Fruit fly (Drosophila melanogaster) whole organism, embryonic: Measurements from ENCODE around the gene CG8837.
A peak's percentile ranks its signal among the peaks of the same experiment; 100 is the strongest.

Source experiments
- Ada2b ChIP-seq: fragments of 200-800 bp; sonication (Bioruptor generic); IDR thresholded peaks from 2 replicates; pipeline ENCODE4 v1.3.6; 2022; ENCODE audit warnings: missing biosample characterization, missing genetic modification characterization
- Antp ChIP-seq: fragments of 200-800 bp; sonication (Bioruptor generic); optimal IDR thresholded peaks from 3 replicates; lab custom pipeline; 2016; ENCODE audit warnings: missing biosample characterization, missing genetic modification characterization
- CG10462 ChIP-seq: fragments of 200-800 bp; sonication (Bioruptor generic); optimal IDR thresholded peaks from 2 replicates; lab custom pipeline; 2016; ENCODE audit warnings: missing biosample characterization, missing genetic modification characterization
- CG10543 ChIP-seq: fragments of 200-800 bp; sonication (Bioruptor generic); optimal IDR thresholded peaks from 3 replicates; lab custom pipeline; 2017; ENCODE audit warnings: missing biosample characterization, mild to moderate bottlenecking, missing genetic modification characterization, moderate library complexity
- CG10959 ChIP-seq: fragments of 200-800 bp; sonication (Bioruptor generic); IDR thresholded peaks from 2 replicates; pipeline ENCODE4 v1.3.6; 2022; ENCODE audit warnings: missing biosample characterization, missing genetic modification characterization
- CG12155 ChIP-seq: fragments of 200-800 bp; sonication (Bioruptor generic); optimal IDR thresholded peaks from 3 replicates; lab custom pipeline; 2016; ENCODE audit warnings: missing biosample characterization, missing genetic modification characterization
- CG13624 ChIP-seq: fragments of 200-800 bp; sonication (Bioruptor generic); optimal IDR thresholded peaks from 2 replicates; lab custom pipeline; 2016; ENCODE audit warnings: missing biosample characterization, missing genetic modification characterization
- CG16779 ChIP-seq: fragments of 200-800 bp; sonication (Bioruptor generic); IDR thresholded peaks from 2 replicates; pipeline ENCODE4 v1.3.6; 2022; ENCODE audit warnings: missing biosample characterization, missing genetic modification characterization
- CG2116 ChIP-seq: fragments of 200-800 bp; sonication (Bioruptor generic); optimal IDR thresholded peaks from 3 replicates; lab custom pipeline; 2018; ENCODE audit warnings: missing biosample characterization, mild to moderate bottlenecking, missing genetic modification characterization
- CG2199 ChIP-seq: fragments of 200-800 bp; sonication (Bioruptor generic); IDR thresholded peaks from 3 replicates; pipeline ENCODE4 v1.3.6; 2022; ENCODE audit warnings: missing biosample characterization, missing genetic modification characterization
- CG32532 ChIP-seq: fragments of 200-800 bp; sonication (Bioruptor generic); IDR thresholded peaks from 2 replicates; pipeline ENCODE4 v1.3.6; 2022; ENCODE audit warnings: missing biosample characterization, missing genetic modification characterization
- CG3281 ChIP-seq: fragments of 200-800 bp; sonication (Bioruptor generic); optimal IDR thresholded peaks from 3 replicates; lab custom pipeline; 2017; ENCODE audit warnings: missing biosample characterization, mild to moderate bottlenecking, missing genetic modification characterization
- CG34376 ChIP-seq: fragments of 200-800 bp; sonication (Bioruptor generic); optimal IDR thresholded peaks from 2 replicates; lab custom pipeline; 2018; ENCODE audit warnings: missing biosample characterization, mild to moderate bottlenecking, missing genetic modification characterization
- CG34422 ChIP-seq: fragments of 200-800 bp; sonication (Bioruptor generic); IDR thresholded peaks from 3 replicates; pipeline ENCODE4 v1.3.6; 2022; ENCODE audit warnings: missing biosample characterization, missing genetic modification characterization
- CG3847 ChIP-seq: fragments of 200-800 bp; sonication (Bioruptor generic); IDR thresholded peaks from 2 replicates; pipeline ENCODE4 v1.3.6; 2022; ENCODE audit warnings: missing biosample characterization, missing genetic modification characterization
- CG6689 ChIP-seq: fragments of 200-800 bp; sonication (Bioruptor generic); IDR thresholded peaks from 2 replicates; pipeline ENCODE4 v1.3.6; 2022; ENCODE audit warnings: missing biosample characterization, missing genetic modification characterization
- CG7839 ChIP-seq: fragments of 200-800 bp; sonication (Bioruptor generic); optimal IDR thresholded peaks from 3 replicates; lab custom pipeline; 2018; ENCODE audit warnings: missing biosample characterization, mild to moderate bottlenecking, missing genetic modification characterization, moderate library complexity
- CG8359 ChIP-seq: fragments of 200-800 bp; sonication (Bioruptor generic); optimal IDR thresholded peaks from 2 replicates; lab custom pipeline; 2017; ENCODE audit warnings: missing biosample characterization, mild to moderate bottlenecking, missing genetic modification characterization, borderline replicate concordance
- CG8478 ChIP-seq: fragments of >200 bp; optimal IDR thresholded peaks from 2 replicates; lab custom pipeline; 2018
- CHES-1-like ChIP-seq: fragments of 200-800 bp; sonication (Bioruptor generic); optimal IDR thresholded peaks from 2 replicates; lab custom pipeline; 2016; ENCODE audit warnings: missing biosample characterization, missing genetic modification characterization
- Deaf1 ChIP-seq: fragments of 200-800 bp; optimal IDR thresholded peaks from 3 replicates; lab custom pipeline; 2019; ENCODE audit warnings: missing biosample characterization, mild to moderate bottlenecking, missing genetic modification characterization, moderate library complexity
- Dfd ChIP-seq, 2 experiments: fragments of >200 bp; optimal IDR thresholded peaks; 2 replicates each; lab custom pipeline; 2017; ENCODE audit warnings: missing biosample characterization in 2 of 2, missing genetic modification characterization in 2 of 2
- Dip2 ChIP-seq: fragments of 200-800 bp; sonication (Bioruptor generic); IDR thresholded peaks from 2 replicates; pipeline ENCODE4 v1.3.6; 2022; ENCODE audit warnings: missing biosample characterization, missing genetic modification characterization
- Dp ChIP-seq: fragments of 200-800 bp; sonication (Bioruptor generic); optimal IDR thresholded peaks from 2 replicates; lab custom pipeline; 2018; ENCODE audit warnings: missing biosample characterization, mild to moderate bottlenecking, missing genetic modification characterization, moderate library complexity
- ERR ChIP-seq: fragments of 200-800 bp; sonication (Bioruptor generic); optimal IDR thresholded peaks from 2 replicates; lab custom pipeline; 2016; ENCODE audit warnings: missing biosample characterization, missing genetic modification characterization
- Hsf ChIP-seq: fragments of 200-800 bp; sonication (Bioruptor generic); optimal IDR thresholded peaks from 3 replicates; lab custom pipeline; 2016; ENCODE audit warnings: missing biosample characterization, missing genetic modification characterization
- Lhr ChIP-seq: fragments of 200-800 bp; sonication (Bioruptor generic); optimal IDR thresholded peaks from 3 replicates; lab custom pipeline; 2017; ENCODE audit warnings: mild to moderate bottlenecking, missing biosample characterization, missing genetic modification reagents, missing genetic modification characterization
- NC2α ChIP-seq: fragments of 200-800 bp; sonication (Bioruptor generic); optimal IDR thresholded peaks from 2 replicates; lab custom pipeline; 2016; ENCODE audit warnings: missing biosample characterization, missing genetic modification characterization
- NfI ChIP-seq: fragments of 200-800 bp; sonication (Bioruptor generic); optimal IDR thresholded peaks from 3 replicates; lab custom pipeline; 2018; ENCODE audit warnings: missing biosample characterization, mild to moderate bottlenecking, missing genetic modification characterization, moderate library complexity
- Rx ChIP-seq: fragments of 200-800 bp; sonication (Bioruptor generic); IDR thresholded peaks from 2 replicates; pipeline ENCODE4 v1.3.6; 2022; ENCODE audit warnings: missing biosample characterization, missing genetic modification characterization
- Sox100B ChIP-seq: fragments of 200-800 bp; sonication (Bioruptor generic); optimal IDR thresholded peaks from 3 replicates; lab custom pipeline; 2018; ENCODE audit warnings: missing biosample characterization, mild to moderate bottlenecking, missing genetic modification characterization
- caup ChIP-seq: fragments of 200-800 bp; sonication (Bioruptor generic); optimal IDR thresholded peaks from 3 replicates; lab custom pipeline; 2017; ENCODE audit warnings: missing biosample characterization, mild to moderate bottlenecking, missing genetic modification characterization, moderate library complexity; ENCODE audit not compliant: severe bottlenecking
- dmrt99B ChIP-seq: fragments of 200-800 bp; sonication (Bioruptor generic); optimal IDR thresholded peaks from 2 replicates; lab custom pipeline; 2018; ENCODE audit warnings: missing biosample characterization, mild to moderate bottlenecking, missing genetic modification characterization, moderate library complexity
- grn ChIP-seq: fragments of 200-800 bp; sonication (Bioruptor generic); optimal IDR thresholded peaks from 3 replicates; lab custom pipeline; 2017; ENCODE audit warnings: missing biosample characterization, missing genetic modification characterization
- hkb ChIP-seq, 2 experiments: fragments of 200-800 bp in 1 of 2; fragments of >200 bp in 1 of 2; sonication (Bioruptor generic) in 1 of 2; IDR thresholded peaks in 1 of 2; optimal IDR thresholded peaks in 1 of 2; 2 replicates each; pipeline versions ENCODE4 v1.3.6 to Lab custom; 2017 to 2022; ENCODE audit warnings: missing biosample characterization in 1 of 2, missing genetic modification characterization in 1 of 2
- hth ChIP-seq: fragments of >200 bp; optimal IDR thresholded peaks from 2 replicates; lab custom pipeline; 2017; ENCODE audit warnings: inconsistent platforms
- ind ChIP-seq: fragments of 200-800 bp; sonication (Bioruptor generic); optimal IDR thresholded peaks from 3 replicates; lab custom pipeline; 2016; ENCODE audit warnings: missing biosample characterization, missing genetic modification characterization
- lola ChIP-seq, 3 experiments: fragments of >200 bp in 2 of 3; fragments of 200-800 bp in 1 of 3; sonication (Bioruptor generic) in 1 of 3; optimal IDR thresholded peaks; 2 replicates each; lab custom pipeline; 2017 to 2019; ENCODE audit warnings: missing biosample characterization in 3 of 3, missing genetic modification characterization in 3 of 3, mild to moderate bottlenecking in 1 of 3, moderate library complexity in 1 of 3
- pan ChIP-seq, 4 experiments: fragments of >200 bp in 3 of 4; fragments of 200-800 bp in 1 of 4; sonication (Bioruptor generic) in 1 of 4; optimal IDR thresholded peaks in 3 of 4; IDR thresholded peaks in 1 of 4; 2 replicates each; pipeline versions ENCODE4 v1.3.6 to Lab custom; 2017 to 2022; ENCODE audit warnings: missing biosample characterization in 2 of 4, missing genetic modification characterization in 2 of 4, mixed read lengths in 1 of 4
- pnt ChIP-seq: fragments of 200-800 bp; sonication (Bioruptor generic); optimal IDR thresholded peaks from 3 replicates; lab custom pipeline; 2016; ENCODE audit warnings: missing biosample characterization, missing genetic modification characterization
- psq ChIP-seq: fragments of 200-800 bp; sonication (Bioruptor generic); optimal IDR thresholded peaks from 2 replicates; lab custom pipeline; 2017; ENCODE audit warnings: missing biosample characterization, missing genetic modification characterization
- row ChIP-seq: fragments of 200-800 bp; sonication (Bioruptor generic); IDR thresholded peaks from 3 replicates; pipeline ENCODE4 v1.3.6; 2022; ENCODE audit warnings: missing biosample characterization, missing genetic modification characterization
- run ChIP-seq: fragments of 200-800 bp; sonication (Bioruptor generic); optimal IDR thresholded peaks from 3 replicates; lab custom pipeline; 2018; ENCODE audit warnings: missing biosample characterization, mild to moderate bottlenecking, missing genetic modification characterization
- scrt ChIP-seq: fragments of 200-800 bp; sonication (Bioruptor generic); optimal IDR thresholded peaks from 2 replicates; lab custom pipeline; 2018; ENCODE audit warnings: missing biosample characterization, mild to moderate bottlenecking, missing genetic modification characterization, moderate library complexity
- sim ChIP-seq: fragments of 200-800 bp; sonication (Bioruptor generic); IDR thresholded peaks from 2 replicates; pipeline ENCODE4 v1.3.6; 2022; ENCODE audit warnings: missing biosample characterization, missing genetic modification characterization
- so ChIP-seq: fragments of 200-800 bp; sonication (Bioruptor generic); IDR thresholded peaks from 3 replicates; pipeline ENCODE4 v1.3.6; 2022; ENCODE audit warnings: missing biosample characterization, missing genetic modification characterization
- tgo ChIP-seq: fragments of 200-800 bp; sonication (Bioruptor generic); IDR thresholded peaks from 3 replicates; pipeline ENCODE4 v1.3.6; 2022; ENCODE audit warnings: missing biosample characterization, missing genetic modification characterization
- unpg ChIP-seq: fragments of 200-800 bp; sonication (Bioruptor generic); optimal IDR thresholded peaks from 3 replicates; lab custom pipeline; 2018; ENCODE audit warnings: missing biosample characterization, mild to moderate bottlenecking, missing genetic modification characterization, moderate library complexity
- zen ChIP-seq: fragments of 200-800 bp; sonication (Bioruptor generic); optimal IDR thresholded peaks from 3 replicates; lab custom pipeline; 2018; ENCODE audit warnings: missing biosample characterization, mild to moderate bottlenecking, missing genetic modification characterization, moderate library complexity

Gene CG8837

DNA sequence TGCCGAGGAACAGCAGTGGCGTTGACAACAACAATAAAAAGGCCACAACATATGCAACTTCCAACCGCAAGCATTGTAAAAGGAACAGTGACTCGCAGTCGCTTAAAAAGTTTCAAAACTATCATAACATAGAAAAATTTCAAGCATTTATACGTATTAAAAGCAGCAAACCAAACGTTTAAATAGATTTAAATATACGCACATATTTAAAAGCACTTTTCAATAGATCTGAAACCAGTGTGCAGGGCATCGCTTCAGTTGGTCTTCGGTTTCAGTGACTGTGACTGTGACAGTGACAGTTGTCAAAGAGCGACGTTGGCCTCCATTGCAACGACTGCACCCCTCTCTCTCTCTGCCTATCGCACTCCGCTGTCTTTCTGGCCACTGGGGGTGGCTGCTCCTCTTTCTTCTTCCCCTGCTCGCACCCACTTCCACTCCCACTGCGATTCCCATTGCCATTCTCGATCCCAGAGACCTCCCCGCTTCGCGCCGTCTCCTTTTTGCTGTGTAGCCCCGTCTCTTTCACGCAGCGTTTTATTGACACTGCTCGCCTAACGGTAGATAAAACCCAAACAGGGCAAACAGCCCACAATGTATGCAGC is 28.2 kb downstream of the CG8837 start (continued):
- TF ChIP-seq scrt (GFP tag; lab: Kevin White, UChicago) (peak; percentile 53), CG7839 (tag; lab: Kevin White, UChicago) (peak; percentile 81), Hsf (GFP tag; lab: Kevin White, UChicago) (peak; percentile 51), CG12155 (GFP tag; lab: Kevin White, UChicago) (no peak), CG2199 (peak; percentile 79; the same call in 2 of the 3 replicates), lola (GFP tag; optimal IDR thresholded peaks at IDR 0.05; lab: Kevin White, UChicago) (peak in 1 of 3 experiments; percentile 48), Dip2 (GFP tag; lab: Robert Waterston, UW) (no peak), Antp (peak; percentile 62), CG32532 (GFP tag; lab: Robert Waterston, UW) (peak; percentile 40), CG6689 (GFP tag; lab: Robert Waterston, UW) (peak; percentile 92), CG8359 (peak; percentile 72), pan (optimal IDR thresholded peaks at IDR 0.05; lab: Kevin White, UChicago) (no peak), pan (GFP tag; optimal IDR thresholded peaks at IDR 0.05 in 1 of 2, IDR thresholded peaks at IDR 0.05 in 1 of 2) (peak in 1 of 2 experiments; percentile 95), CG10543 (GFP tag; lab: Kevin White, UChicago) (no peak), ind (peak; percentile 78), dmrt99B (tag; lab: Kevin White, UChicago) (peak; percentile 94), Ada2b (GFP tag; lab: Robert Waterston, UW) (peak; percentile 81), ERR (GFP tag; lab: Kevin White, UChicago) (peak; percentile 17), CG3281 (GFP tag; lab: Kevin White, UChicago) (peak; percentile 20), grn (no peak), row (peak; percentile 84), NfI (GFP tag; lab: Kevin White, UChicago) (peak; percentile 70), CG16779 (GFP tag; lab: Robert Waterston, UW) (no peak; the same call in 1 of the 2 replicates), Dfd (GFP tag; optimal IDR thresholded peaks at IDR 0.05; lab: Kevin White, UChicago) (no peak), Deaf1 (tag; lab: Kevin White, UChicago) (peak; percentile 35), CG10462 (GFP tag; lab: Kevin White, UChicago) (peak; percentile 46), Rx (GFP tag; lab: Robert Waterston, UW) (peak; percentile 89), psq (GFP tag; lab: Kevin White, UChicago) (no peak), CG34422 (GFP tag; lab: Robert Waterston, UW) (peak; percentile 92), tgo (GFP tag; lab: Robert Waterston, UW) (peak; percentile 84), Lhr (GFP tag; lab: Kevin White, UChicago) (peak; percentile 53), CG10959 (GFP tag; lab: Robert Waterston, UW) (peak; percentile 72), CG13624 (GFP tag; lab: Kevin White, UChicago) (peak; percentile 38), NC2α (GFP tag; lab: Kevin White, UChicago) (no peak), Sox100B (peak; percentile 75), hth (lab: Kevin White, UChicago) (no peak), CG34376 (GFP tag; lab: Kevin White, UChicago) (no peak), hkb (optimal IDR thresholded peaks at IDR 0.05; lab: Kevin White, UChicago) (no peak), hkb (GFP tag; IDR thresholded peaks at IDR 0.05; lab: Robert Waterston, UW) (peak; percentile 91), unpg (GFP tag; lab: Kevin White, UChicago) (peak; percentile 87), run (tag; lab: Kevin White, UChicago) (peak; percentile 81), Dp (GFP tag; lab: Kevin White, UChicago) (no peak), sim (peak; percentile 67), so (GFP tag; lab: Robert Waterston, UW) (peak; percentile 49; the same call in 1 of the 3 replicates), caup (GFP tag; lab: Kevin White, UChicago) (peak; percentile 12), pnt (GFP tag; lab: Kevin White, UChicago) (peak; percentile 42), CG3847 (GFP tag; lab: Robert Waterston, UW) (peak; percentile 33; the same call in 1 of the 2 replicates), CHES-1-like (GFP tag; lab: Kevin White, UChicago) (peak; percentile 4), CG2116 (GFP tag; lab: Kevin White, UChicago) (peak; percentile 11), CG8478 (lab: Kevin White, UChicago) (no peak), zen (peak; percentile 48)
